3 worm cellular contexts compared by ENCODE assay signal in the genomic region with DNA sequence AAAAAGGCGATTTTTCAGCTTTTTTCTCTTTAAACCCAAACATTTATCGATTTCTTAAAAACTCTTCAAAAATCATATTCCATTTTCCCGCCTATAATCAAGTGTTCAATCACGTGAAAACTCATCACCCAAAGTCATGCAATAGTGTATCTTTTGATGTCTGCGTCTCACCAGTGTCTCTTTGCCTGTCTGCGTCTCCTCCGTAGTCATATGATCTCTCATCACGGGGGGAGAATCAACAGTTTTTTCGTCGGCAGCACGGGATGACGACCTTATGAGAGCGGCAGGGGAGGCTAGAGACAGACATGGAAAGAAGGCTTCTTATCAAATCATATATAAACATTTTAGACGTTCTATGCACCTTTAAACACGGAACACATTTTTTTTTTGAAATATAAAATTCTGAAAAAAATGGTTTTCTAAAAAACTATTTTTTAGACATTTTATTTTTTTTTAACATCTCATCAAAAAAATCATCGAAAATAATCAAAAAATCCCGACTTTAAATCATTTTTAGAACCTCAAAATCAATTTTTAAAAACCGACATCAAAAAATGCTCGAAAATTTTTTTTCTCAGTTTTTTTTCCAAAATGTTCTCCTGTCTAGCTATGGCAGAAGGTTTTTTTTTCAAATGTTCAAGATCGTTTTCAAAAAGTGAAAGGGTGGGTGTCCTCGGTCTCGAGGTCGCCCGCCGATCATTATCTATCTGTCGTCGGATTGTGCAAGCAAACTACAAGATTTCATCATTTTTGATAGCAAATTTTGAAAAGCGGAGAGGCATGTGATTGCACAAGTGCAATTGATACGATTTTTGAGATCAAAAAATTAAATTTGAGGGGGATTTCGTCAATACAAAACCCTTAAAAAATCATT.
TF ChIP-seq lines count a peak whose summit lies in the region.

No protein-coding gene starts in this region.

TF ChIP-seq in whole organism, L2 larva, 48 proteins besides CTCF, POLR2A, EP300 and RAD21 (continued from another document):
- TF ChIP-seq C34F6.9 (tag; optimal IDR thresholded peaks at IDR 0.05; lab: Kevin White, UChicago) = peak; percentile 99
- TF ChIP-seq ceh-16 (tag; optimal IDR thresholded peaks at IDR 0.05; lab: Kevin White, UChicago) = no peak
- peak; percentile 90 for TF ChIP-seq ama-1 (optimal IDR thresholded peaks at IDR 0.05; lab: Kevin White, UChicago)
- TF ChIP-seq nhr-6 (tag; optimal IDR thresholded peaks at IDR 0.05; lab: Kevin White, UChicago) = peak; percentile 96
- peak; percentile 62 for TF ChIP-seq skn-1 (tag; optimal IDR thresholded peaks at IDR 0.05; lab: Kevin White, UChicago)
- no peak for TF ChIP-seq lin-39 (tag; optimal IDR thresholded peaks at IDR 0.05; lab: Kevin White, UChicago)
- peak; percentile 95 for TF ChIP-seq F13H6.1 (tag; optimal IDR thresholded peaks at IDR 0.05; lab: Kevin White, UChicago)
- TF ChIP-seq nhr-77 (tag; optimal IDR thresholded peaks at IDR 0.05; lab: Kevin White, UChicago) = peak; percentile 37
- no peak for TF ChIP-seq aly-2 (tag; optimal IDR thresholded peaks at IDR 0.05; lab: Kevin White, UChicago)
- peak; percentile 98 for TF ChIP-seq crh-2 (tag; optimal IDR thresholded peaks at IDR 0.05; lab: Kevin White, UChicago)
- peak; percentile 29 for TF ChIP-seq R02D3.7 (tag; optimal IDR thresholded peaks at IDR 0.05; lab: Kevin White, UChicago)
- peak; percentile 99 for TF ChIP-seq sma-9 (GFP tag; optimal IDR thresholded peaks at IDR 0.05; lab: Kevin White, UChicago)
- no peak for TF ChIP-seq sma-9 (tag; optimal IDR thresholded peaks at IDR 0.05; lab: Kevin White, UChicago)
- TF ChIP-seq unc-39 (tag; optimal IDR thresholded peaks at IDR 0.05; lab: Kevin White, UChicago) = no peak
- peak; percentile 81 for TF ChIP-seq snpc-4 (tag; optimal IDR thresholded peaks at IDR 0.05; lab: Kevin White, UChicago)
- no peak for TF ChIP-seq nhr-23 (tag; optimal IDR thresholded peaks at IDR 0.05; lab: Kevin White, UChicago)
- TF ChIP-seq dmd-4 (tag; optimal IDR thresholded peaks at IDR 0.05; lab: Kevin White, UChicago) = no peak
- TF ChIP-seq nhr-12 (tag; optimal IDR thresholded peaks at IDR 0.05; lab: Kevin White, UChicago) = peak; percentile 42
- TF ChIP-seq Y55F3AM.14 (GFP tag; optimal IDR thresholded peaks at IDR 0.05; lab: Kevin White, UChicago) = peak; percentile 87
- TF ChIP-seq ztf-1 (GFP tag; conservative IDR thresholded peaks at IDR 0.05; lab: Robert Waterston, UW) = no peak
- peak; percentile 79 for TF ChIP-seq unc-55 (GFP tag; optimal IDR thresholded peaks at IDR 0.05; lab: Kevin White, UChicago)
- TF ChIP-seq nhr-10 (tag; optimal IDR thresholded peaks at IDR 0.05; lab: Kevin White, UChicago) = peak; percentile 88
- peak; percentile 99 for TF ChIP-seq nhr-25 (tag; optimal IDR thresholded peaks at IDR 0.05; lab: Kevin White, UChicago)
- TF ChIP-seq gmeb-1 (tag; optimal IDR thresholded peaks at IDR 0.05; lab: Kevin White, UChicago) = peak; percentile 95
- TF ChIP-seq zag-1 (tag; optimal IDR thresholded peaks at IDR 0.05; lab: Kevin White, UChicago) = peak; percentile 14
- peak; percentile 96 for TF ChIP-seq fos-1 (tag; optimal IDR thresholded peaks at IDR 0.05; lab: Kevin White, UChicago)
- peak; percentile 86 for TF ChIP-seq unc-62 (GFP tag; optimal IDR thresholded peaks at IDR 0.05; lab: Kevin White, UChicago)

TF ChIP-seq in whole organism, L4 larva, 104 proteins besides CTCF, POLR2A, EP300 and RAD21 (continued from another document and continues in another):
- TF ChIP-seq daf-16 (GFP tag; optimal IDR thresholded peaks at IDR 0.05; lab: Kevin White, UChicago) (peak; percentile 59 to 90), daf-16 (tag; optimal IDR thresholded peaks at IDR 0.05; lab: Kevin White, UChicago) (peak; percentile 97), ceh-28 (tag; optimal IDR thresholded peaks at IDR 0.05; lab: Kevin White, UChicago) (peak; percentile 9), lin-15B (tag; optimal IDR thresholded peaks at IDR 0.05; lab: Kevin White, UChicago) (no peak), zip-2 (tag; optimal IDR thresholded peaks at IDR 0.05; lab: Kevin White, UChicago) (peak; percentile 84), D1046.2 (GFP tag; IDR thresholded peaks at IDR 0.05; lab: Robert Waterston, UW) (peak; percentile 84), zfp-2 (tag; optimal IDR thresholded peaks at IDR 0.05; lab: Kevin White, UChicago) (peak; percentile 24), sdz-12 (GFP tag; optimal IDR thresholded peaks at IDR 0.05; lab: Kevin White, UChicago) (peak; percentile 81), R02D3.7 (tag; optimal IDR thresholded peaks at IDR 0.05; lab: Kevin White, UChicago) (no peak), tag-97 (GFP tag; IDR thresholded peaks at IDR 0.05; lab: Robert Waterston, UW) (no peak), nhr-77 (tag; optimal IDR thresholded peaks at IDR 0.05; lab: Kevin White, UChicago) (peak; percentile 98), lsy-2 (tag; optimal IDR thresholded peaks at IDR 0.05; lab: Kevin White, UChicago) (peak; percentile 88 to 95), vab-7 (GFP tag; IDR thresholded peaks at IDR 0.05; lab: Robert Waterston, UW) (peak; percentile 24), F49E8.2 (tag; optimal IDR thresholded peaks at IDR 0.05; lab: Kevin White, UChicago; ENCODE audit: borderline replicate concordance) (no peak), cey-2 (tag; optimal IDR thresholded peaks at IDR 0.05; lab: Kevin White, UChicago; ENCODE audit: borderline replicate concordance, insufficient read depth) (peak; percentile 73), Y75B8A.6 (GFP tag; IDR thresholded peaks at IDR 0.05; lab: Robert Waterston, UW) (peak; percentile 98), spr-3 (GFP tag; optimal IDR thresholded peaks at IDR 0.05; lab: Kevin White, UChicago) (peak; percentile 75), pha-4 (GFP tag; IDR thresholded peaks at IDR 0.05; lab: Robert Waterston, UW) (peak; percentile 93), pha-4 (tag; optimal IDR thresholded peaks at IDR 0.05; lab: Kevin White, UChicago) (peak; percentile 94), nhr-48 (tag; optimal IDR thresholded peaks at IDR 0.05; lab: Kevin White, UChicago) (peak; percentile 96), lin-13 (GFP tag; optimal IDR thresholded peaks at IDR 0.05; lab: Kevin White, UChicago) (peak; percentile 84), F10B5.3 (tag; optimal IDR thresholded peaks at IDR 0.05; lab: Kevin White, UChicago) (no peak), ztf-11 (tag; optimal IDR thresholded peaks at IDR 0.05; lab: Kevin White, UChicago) (no peak), unc-130 (GFP tag; optimal IDR thresholded peaks at IDR 0.05; lab: Kevin White, UChicago) (no peak), dmd-8 (GFP tag; IDR thresholded peaks at IDR 0.05; lab: Robert Waterston, UW) (no peak), nhr-237 (tag; optimal IDR thresholded peaks at IDR 0.05; lab: Kevin White, UChicago) (no peak), unc-62 (GFP tag; optimal IDR thresholded peaks at IDR 0.05 in 1 of 2; lab: Kevin White, UChicago) (peak; percentile 66 to 99), unc-62 (tag; optimal IDR thresholded peaks at IDR 0.05; lab: Kevin White, UChicago) (no peak), madf-9 (GFP tag; conservative IDR thresholded peaks at IDR 0.05; lab: Robert Waterston, UW) (peak; percentile 93), lin-1 (GFP tag; IDR thresholded peaks at IDR 0.05; lab: Robert Waterston, UW) (peak; percentile 95), arid-1 (GFP tag; conservative IDR thresholded peaks at IDR 0.05; lab: Robert Waterston, UW) (peak; percentile 87), lin-29 (GFP tag; IDR thresholded peaks at IDR 0.05; lab: Robert Waterston, UW) (peak; percentile 88), mxl-3 (GFP tag; optimal IDR thresholded peaks at IDR 0.05; lab: Kevin White, UChicago) (peak; percentile 84), ceh-62 (tag; optimal IDR thresholded peaks at IDR 0.05; lab: Kevin White, UChicago) (no peak), rbr-2 (tag; optimal IDR thresholded peaks at IDR 0.05; lab: Kevin White, UChicago) (peak; percentile 86), ZK337.2 (GFP tag; IDR thresholded peaks at IDR 0.05; lab: Robert Waterston, UW) (peak; percentile 65; the same call in 1 of the 2 replicates), T20F7.1 (GFP tag; optimal IDR thresholded peaks at IDR 0.05; lab: Kevin White, UChicago) (peak; percentile 91), nhr-76 (tag; optimal IDR thresholded peaks at IDR 0.05; lab: Kevin White, UChicago) (peak; percentile 86), mep-1 (tag; optimal IDR thresholded peaks at IDR 0.05; lab: Kevin White, UChicago) (peak; percentile 97), hlh-30 (tag; optimal IDR thresholded peaks at IDR 0.05; lab: Kevin White, UChicago; ENCODE audit: insufficient read depth) (peak; percentile 100), hlh-11 (tag; optimal IDR thresholded peaks at IDR 0.05; lab: Kevin White, UChicago) (peak; percentile 100), nhr-10 (tag; optimal IDR thresholded peaks at IDR 0.05; lab: Kevin White, UChicago) (peak; percentile 91), nhr-102 (tag; optimal IDR thresholded peaks at IDR 0.05; lab: Kevin White, UChicago) (peak; percentile 96), spr-1 (tag; optimal IDR thresholded peaks at IDR 0.05; lab: Kevin White, UChicago) (peak; percentile 90), daf-12 (tag; optimal IDR thresholded peaks at IDR 0.05; lab: Kevin White, UChicago) (no peak), nhr-111 (GFP tag; optimal IDR thresholded peaks at IDR 0.05; lab: Kevin White, UChicago) (no peak), lim-7 (GFP tag; IDR thresholded peaks at IDR 0.05; lab: Robert Waterston, UW) (peak; percentile 60; the same call in 1 of the 2 replicates), nhr-25 (tag; optimal IDR thresholded peaks at IDR 0.05; lab: Kevin White, UChicago; ENCODE audit: borderline replicate concordance, insufficient read depth) (peak; percentile 79)

TF ChIP-seq in whole organism, late embryonic, 69 proteins besides CTCF, POLR2A, EP300 and RAD21 (continued from another document):
- TF ChIP-seq ets-4 (tag; optimal IDR thresholded peaks at IDR 0.05; lab: Kevin White, UChicago) (peak; percentile 43), mec-3 (tag; optimal IDR thresholded peaks at IDR 0.05; lab: Kevin White, UChicago; ENCODE audit: borderline replicate concordance) (no peak), pqm-1 (tag; optimal IDR thresholded peaks at IDR 0.05; lab: Kevin White, UChicago) (peak; percentile 51), syd-9 (tag; optimal IDR thresholded peaks at IDR 0.05; lab: Kevin White, UChicago) (no peak), ref-2 (tag; optimal IDR thresholded peaks at IDR 0.05; lab: Kevin White, UChicago) (peak; percentile 57), ceh-31 (tag; optimal IDR thresholded peaks at IDR 0.05; lab: Kevin White, UChicago) (peak; percentile 70), sox-2 (GFP tag; IDR thresholded peaks at IDR 0.05; lab: Robert Waterston, UW) (no peak), hlh-6 (tag; optimal IDR thresholded peaks at IDR 0.05; lab: Kevin White, UChicago) (no peak), lim-6 (tag; optimal IDR thresholded peaks at IDR 0.05; lab: Kevin White, UChicago) (no peak), sox-4 (tag; optimal IDR thresholded peaks at IDR 0.05; lab: Kevin White, UChicago) (no peak), fkh-10 (GFP tag; optimal IDR thresholded peaks at IDR 0.05; lab: Kevin White, UChicago) (no peak), fax-1 (tag; optimal IDR thresholded peaks at IDR 0.05; lab: Kevin White, UChicago) (no peak), hlh-8 (tag; optimal IDR thresholded peaks at IDR 0.05; lab: Kevin White, UChicago) (no peak), sdc-2 (tag; optimal IDR thresholded peaks at IDR 0.05; lab: Kevin White, UChicago) (peak; percentile 31), zip-5 (tag; optimal IDR thresholded peaks at IDR 0.05; lab: Kevin White, UChicago) (no peak), C08G9.2 (tag; optimal IDR thresholded peaks at IDR 0.05; lab: Kevin White, UChicago) (no peak), ceh-18 (tag; optimal IDR thresholded peaks at IDR 0.05; lab: Kevin White, UChicago) (peak; percentile 80), eyg-1 (tag; optimal IDR thresholded peaks at IDR 0.05; lab: Kevin White, UChicago) (no peak), pag-3 (tag; optimal IDR thresholded peaks at IDR 0.05; lab: Kevin White, UChicago; ENCODE audit: borderline replicate concordance) (no peak), ceh-6 (GFP tag; optimal IDR thresholded peaks at IDR 0.05; lab: Kevin White, UChicago) (no peak), nhr-232 (tag; optimal IDR thresholded peaks at IDR 0.05; lab: Kevin White, UChicago) (no peak), hlh-15 (tag; optimal IDR thresholded peaks at IDR 0.05; lab: Kevin White, UChicago) (no peak), ceh-34 (tag; optimal IDR thresholded peaks at IDR 0.05; lab: Kevin White, UChicago) (peak; percentile 43), unc-55 (GFP tag; optimal IDR thresholded peaks at IDR 0.05; lab: Kevin White, UChicago) (peak; percentile 95), ceh-14 (tag; optimal IDR thresholded peaks at IDR 0.05; lab: Kevin White, UChicago) (no peak), fkh-6 (tag; optimal IDR thresholded peaks at IDR 0.05; lab: Kevin White, UChicago) (no peak), T23F11.4 (GFP tag; optimal IDR thresholded peaks at IDR 0.05; lab: Kevin White, UChicago) (no peak), pha-2 (tag; optimal IDR thresholded peaks at IDR 0.05; lab: Kevin White, UChicago) (peak; percentile 17), ceh-2 (tag; optimal IDR thresholded peaks at IDR 0.05; lab: Kevin White, UChicago) (peak; percentile 23), ceh-9 (tag; optimal IDR thresholded peaks at IDR 0.05; lab: Kevin White, UChicago) (no peak), rnt-1 (tag; optimal IDR thresholded peaks at IDR 0.05; lab: Kevin White, UChicago) (no peak), tbx-2 (tag; optimal IDR thresholded peaks at IDR 0.05; lab: Kevin White, UChicago) (peak; percentile 68), unc-42 (tag; optimal IDR thresholded peaks at IDR 0.05; lab: Kevin White, UChicago) (no peak), npax-4 (tag; optimal IDR thresholded peaks at IDR 0.05; lab: Kevin White, UChicago) (no peak), K02D7.2 (tag; optimal IDR thresholded peaks at IDR 0.05; lab: Kevin White, UChicago) (no peak), madf-2 (tag; optimal IDR thresholded peaks at IDR 0.05; lab: Kevin White, UChicago) (no peak), ceh-30 (tag; optimal IDR thresholded peaks at IDR 0.05; lab: Kevin White, UChicago) (peak; percentile 30), odd-2 (tag; optimal IDR thresholded peaks at IDR 0.05; lab: Kevin White, UChicago) (no peak), ceh-22 (tag; optimal IDR thresholded peaks at IDR 0.05; lab: Kevin White, UChicago) (no peak), gmeb-2 (tag; optimal IDR thresholded peaks at IDR 0.05; lab: Kevin White, UChicago) (no peak), ztf-16 (tag; optimal IDR thresholded peaks at IDR 0.05; lab: Kevin White, UChicago) (no peak), che-1 (tag; optimal IDR thresholded peaks at IDR 0.05; lab: Kevin White, UChicago) (no peak), elt-2 (tag; optimal IDR thresholded peaks at IDR 0.05; lab: Kevin White, UChicago) (peak; percentile 69), F13H6.1 (tag; optimal IDR thresholded peaks at IDR 0.05; lab: Kevin White, UChicago) (peak; percentile 41), pros-1 (tag; optimal IDR thresholded peaks at IDR 0.05; lab: Kevin White, UChicago) (peak; percentile 46), lin-11 (tag; optimal IDR thresholded peaks at IDR 0.05; lab: Kevin White, UChicago) (no peak)
